Fruit fly (Drosophila melanogaster) whole organism, embryonic: ENCODE measurements around the gene CG43295.
A peak's percentile ranks its signal among the peaks of the same experiment; 100 is the strongest.

Source experiments
- Aef1 ChIP-seq: fragments of 200-800 bp; sonication (Bioruptor generic); IDR thresholded peaks from 3 replicates; pipeline ENCODE4 v1.3.6; 2022; ENCODE audit warnings: missing biosample characterization, missing genetic modification characterization
- Atf-2 ChIP-seq: fragments of 200-800 bp; sonication (Bioruptor generic); optimal IDR thresholded peaks from 2 replicates; lab custom pipeline; 2016; ENCODE audit warnings: missing biosample characterization, missing genetic modification characterization
- CG10274 ChIP-seq: fragments of 200-800 bp; sonication (Bioruptor generic); optimal IDR thresholded peaks from 3 replicates; lab custom pipeline; 2017; ENCODE audit warnings: missing biosample characterization, mild to moderate bottlenecking, missing genetic modification characterization
- CG10431 ChIP-seq: fragments of 200-800 bp; sonication (Bioruptor generic); optimal IDR thresholded peaks from 3 replicates; lab custom pipeline; 2018; ENCODE audit warnings: missing biosample characterization, mild to moderate bottlenecking, missing genetic modification characterization
- CG10565 ChIP-seq: fragments of 200-800 bp; sonication (Bioruptor generic); optimal IDR thresholded peaks from 3 replicates; lab custom pipeline; 2016; ENCODE audit warnings: missing biosample characterization, mild to moderate bottlenecking, missing genetic modification characterization
- CG10959 ChIP-seq: fragments of 200-800 bp; sonication (Bioruptor generic); IDR thresholded peaks from 2 replicates; pipeline ENCODE4 v1.3.6; 2022; ENCODE audit warnings: missing biosample characterization, missing genetic modification characterization
- CG11695 ChIP-seq: fragments of 200-800 bp; sonication (Bioruptor generic); IDR thresholded peaks from 3 replicates; pipeline ENCODE4 v1.3.6; 2022; ENCODE audit warnings: missing biosample characterization, missing genetic modification characterization
- CG12104 ChIP-seq: fragments of 200-800 bp; sonication (Bioruptor generic); optimal IDR thresholded peaks from 3 replicates; lab custom pipeline; 2016; ENCODE audit warnings: missing biosample characterization, missing genetic modification characterization
- CG12299 ChIP-seq: fragments of 200-800 bp; sonication (Bioruptor generic); optimal IDR thresholded peaks from 2 replicates; lab custom pipeline; 2018; ENCODE audit warnings: missing biosample characterization, mild to moderate bottlenecking, missing genetic modification characterization
- CG1233 ChIP-seq: fragments of 200-800 bp; sonication (Bioruptor generic); optimal IDR thresholded peaks from 4 replicates; lab custom pipeline; 2018; ENCODE audit warnings: missing biosample characterization, mild to moderate bottlenecking, missing genetic modification characterization
- CG12744 ChIP-seq: fragments of 200-800 bp; sonication (Bioruptor generic); optimal IDR thresholded peaks from 2 replicates; lab custom pipeline; 2016; ENCODE audit warnings: missing biosample characterization, missing genetic modification characterization
- CG14014 ChIP-seq: fragments of 200-800 bp; sonication (Bioruptor generic); IDR thresholded peaks from 2 replicates; pipeline ENCODE4 v1.3.6; 2022; ENCODE audit warnings: missing biosample characterization, missing genetic modification characterization
- CG1529 ChIP-seq: fragments of 200-800 bp; sonication (Bioruptor generic); optimal IDR thresholded peaks from 3 replicates; lab custom pipeline; 2018; ENCODE audit warnings: missing biosample characterization, missing genetic modification characterization
- CG17568 ChIP-seq: fragments of 200-800 bp; sonication (Bioruptor generic); optimal IDR thresholded peaks from 2 replicates; lab custom pipeline; 2018; ENCODE audit warnings: missing biosample characterization, mild to moderate bottlenecking, missing genetic modification characterization, moderate library complexity
- CG5180 ChIP-seq: fragments of 200-800 bp; sonication (Bioruptor generic); optimal IDR thresholded peaks from 3 replicates; lab custom pipeline; 2017; ENCODE audit warnings: missing biosample characterization, missing genetic modification characterization, mild to moderate bottlenecking, moderate library complexity, missing genetic modification reagents
- CG9215 ChIP-seq: fragments of 200-800 bp; sonication (Bioruptor generic); IDR thresholded peaks from 2 replicates; pipeline ENCODE4 v1.3.6; 2022; ENCODE audit warnings: missing biosample characterization, missing genetic modification characterization
- Dip2 ChIP-seq: fragments of 200-800 bp; sonication (Bioruptor generic); IDR thresholded peaks from 2 replicates; pipeline ENCODE4 v1.3.6; 2022; ENCODE audit warnings: missing biosample characterization, missing genetic modification characterization
- E2f1 ChIP-seq: fragments of 200-800 bp; sonication (Bioruptor generic); IDR thresholded peaks from 2 replicates; pipeline ENCODE4 v1.3.6; 2022; ENCODE audit warnings: missing biosample characterization, missing genetic modification characterization
- Elba2 ChIP-seq: fragments of 200-800 bp; sonication (Bioruptor generic); optimal IDR thresholded peaks from 3 replicates; lab custom pipeline; 2016; ENCODE audit warnings: missing biosample characterization, missing genetic modification characterization
- H2.0 ChIP-seq: fragments of 200-800 bp; sonication (Bioruptor generic); IDR thresholded peaks from 2 replicates; pipeline ENCODE4 v1.3.6; 2022; ENCODE audit warnings: missing biosample characterization, missing genetic modification characterization
- Hand ChIP-seq: fragments of 200-800 bp; sonication (Bioruptor generic); optimal IDR thresholded peaks from 2 replicates; lab custom pipeline; 2017; ENCODE audit warnings: mild to moderate bottlenecking, missing biosample characterization, missing genetic modification reagents, missing genetic modification characterization
- HmgZ ChIP-seq: fragments of 200-800 bp; sonication (Bioruptor generic); optimal IDR thresholded peaks from 2 replicates; lab custom pipeline; 2018; ENCODE audit warnings: missing biosample characterization, mild to moderate bottlenecking, missing genetic modification characterization
- Myb ChIP-seq: fragments of 200-800 bp; sonication (Bioruptor generic); optimal IDR thresholded peaks from 2 replicates; lab custom pipeline; 2016; ENCODE audit warnings: missing biosample characterization, missing genetic modification characterization
- NC2α ChIP-seq: fragments of 200-800 bp; sonication (Bioruptor generic); optimal IDR thresholded peaks from 2 replicates; lab custom pipeline; 2016; ENCODE audit warnings: missing biosample characterization, missing genetic modification characterization
- Scr ChIP-seq: fragments of 200-800 bp; sonication (Bioruptor generic); IDR thresholded peaks from 2 replicates; pipeline ENCODE4 v1.3.6; 2022; ENCODE audit warnings: missing biosample characterization, missing genetic modification characterization; ENCODE audit not compliant: partially characterized antibody
- Ssrp ChIP-seq: fragments of 200-800 bp; sonication (Bioruptor generic); optimal IDR thresholded peaks from 2 replicates; lab custom pipeline; 2018; ENCODE audit warnings: missing biosample characterization, mild to moderate bottlenecking, missing genetic modification characterization, moderate library complexity
- Usf ChIP-seq: fragments of 200-800 bp; sonication (Bioruptor generic); optimal IDR thresholded peaks from 2 replicates; lab custom pipeline; 2017; ENCODE audit warnings: missing genotype, missing biosample characterization, missing genetic modification characterization
- ara ChIP-seq: fragments of 200-800 bp; sonication (Bioruptor generic); IDR thresholded peaks from 2 replicates; pipeline ENCODE4 v1.3.6; 2022; ENCODE audit warnings: missing biosample characterization, missing genetic modification characterization
- ash1 ChIP-seq: fragments of 200-800 bp; sonication (Bioruptor generic); optimal IDR thresholded peaks from 2 replicates; lab custom pipeline; 2018; ENCODE audit warnings: missing biosample characterization, mild to moderate bottlenecking, missing genetic modification characterization
- cad ChIP-seq: fragments of >200 bp; optimal IDR thresholded peaks from 2 replicates; lab custom pipeline; 2017; ENCODE audit warnings: missing biosample characterization, missing genetic modification characterization
- caup ChIP-seq: fragments of 200-800 bp; sonication (Bioruptor generic); optimal IDR thresholded peaks from 3 replicates; lab custom pipeline; 2017; ENCODE audit warnings: missing biosample characterization, mild to moderate bottlenecking, missing genetic modification characterization, moderate library complexity; ENCODE audit not compliant: severe bottlenecking
- dan ChIP-seq: fragments of 200-800 bp; sonication (Bioruptor generic); IDR thresholded peaks from 2 replicates; pipeline ENCODE4 v1.3.6; 2022; ENCODE audit warnings: missing biosample characterization, missing genetic modification characterization
- dati ChIP-seq: fragments of 200-800 bp; sonication (Bioruptor generic); IDR thresholded peaks from 2 replicates; pipeline ENCODE4 v1.3.6; 2022; ENCODE audit warnings: missing biosample characterization, missing genetic modification characterization
- emc ChIP-seq: fragments of 200-800 bp; sonication (Bioruptor generic); optimal IDR thresholded peaks from 2 replicates; lab custom pipeline; 2016; ENCODE audit warnings: missing biosample characterization, missing genetic modification characterization
- ems ChIP-seq: fragments of 200-800 bp; sonication (Bioruptor generic); optimal IDR thresholded peaks from 3 replicates; lab custom pipeline; 2016; ENCODE audit warnings: missing biosample characterization, missing genetic modification characterization
- esg ChIP-seq: fragments of 200-800 bp; sonication (Bioruptor generic); conservative IDR thresholded peaks from 2 replicates; pipeline ENCODE4 v1.3.6; 2022; ENCODE audit warnings: missing biosample characterization, missing genetic modification characterization
- gfzf ChIP-seq: fragments of 200-800 bp; sonication (Bioruptor generic); optimal IDR thresholded peaks from 2 replicates; lab custom pipeline; 2016; ENCODE audit warnings: missing biosample characterization, mild to moderate bottlenecking, missing genetic modification characterization, moderate library complexity
- grau ChIP-seq: fragments of 200-800 bp; optimal IDR thresholded peaks from 3 replicates; lab custom pipeline; 2019; ENCODE audit warnings: missing biosample characterization, mild to moderate bottlenecking, missing genetic modification characterization, moderate library complexity
- gro ChIP-seq: fragments of 200-800 bp; sonication (Bioruptor generic); optimal IDR thresholded peaks from 2 replicates; lab custom pipeline; 2016; ENCODE audit warnings: missing biosample characterization, missing genetic modification characterization
- her ChIP-seq: fragments of 200-800 bp; sonication (Bioruptor generic); optimal IDR thresholded peaks from 2 replicates; lab custom pipeline; 2016; ENCODE audit warnings: missing biosample characterization, missing genetic modification characterization
- kah ChIP-seq: fragments of 200-800 bp; sonication (Bioruptor generic); optimal IDR thresholded peaks from 2 replicates; lab custom pipeline; 2018; ENCODE audit warnings: missing biosample characterization, mild to moderate bottlenecking, missing genetic modification characterization
- nerfin-2 ChIP-seq: fragments of 200-800 bp; sonication (Bioruptor generic); IDR thresholded peaks from 2 replicates; pipeline ENCODE4 v1.3.6; 2022; ENCODE audit warnings: missing biosample characterization, missing genetic modification characterization; ENCODE audit not compliant: partially characterized antibody
- nom ChIP-seq: fragments of 200-800 bp; sonication (Bioruptor generic); optimal IDR thresholded peaks from 2 replicates; lab custom pipeline; 2017; ENCODE audit warnings: missing biosample characterization, missing genetic modification characterization, mild to moderate bottlenecking, moderate library complexity, missing genetic modification reagents
- odd ChIP-seq: fragments of 200-800 bp; sonication (Bioruptor generic); optimal IDR thresholded peaks from 2 replicates; lab custom pipeline; 2017; ENCODE audit warnings: missing biosample characterization, mild to moderate bottlenecking, missing genetic modification characterization
- p53 ChIP-seq: fragments of 200-800 bp; sonication (Bioruptor generic); optimal IDR thresholded peaks from 2 replicates; lab custom pipeline; 2016; ENCODE audit warnings: missing biosample characterization, missing genetic modification characterization
- peb ChIP-seq: fragments of 200-800 bp; sonication (Bioruptor generic); IDR thresholded peaks from 2 replicates; pipeline ENCODE4 v1.3.6; 2022; ENCODE audit warnings: missing biosample characterization, missing genetic modification characterization
- pzg ChIP-seq: fragments of 200-800 bp; sonication (Bioruptor generic); optimal IDR thresholded peaks from 3 replicates; lab custom pipeline; 2018; ENCODE audit warnings: missing biosample characterization, mild to moderate bottlenecking, missing genetic modification characterization, moderate library complexity
- sens-2 ChIP-seq: fragments of 200-800 bp; sonication (Bioruptor generic); IDR thresholded peaks from 2 replicates; pipeline ENCODE4 v1.3.6; 2022; ENCODE audit warnings: missing biosample characterization, missing genetic modification characterization
- sima ChIP-seq: fragments of 200-800 bp; sonication (Bioruptor generic); optimal IDR thresholded peaks from 2 replicates; lab custom pipeline; 2016; ENCODE audit warnings: missing biosample characterization, missing genetic modification characterization
- vvl ChIP-seq: fragments of 200-800 bp; sonication (Bioruptor generic); IDR thresholded peaks from 2 replicates; pipeline ENCODE4 v1.3.6; 2022; ENCODE audit warnings: missing biosample characterization, missing genetic modification characterization
- zfh2 ChIP-seq: fragments of 200-800 bp; sonication (Bioruptor generic); optimal IDR thresholded peaks from 2 replicates; lab custom pipeline; 2016; ENCODE audit warnings: missing biosample characterization, missing genetic modification characterization

Gene CG43295

DNA sequence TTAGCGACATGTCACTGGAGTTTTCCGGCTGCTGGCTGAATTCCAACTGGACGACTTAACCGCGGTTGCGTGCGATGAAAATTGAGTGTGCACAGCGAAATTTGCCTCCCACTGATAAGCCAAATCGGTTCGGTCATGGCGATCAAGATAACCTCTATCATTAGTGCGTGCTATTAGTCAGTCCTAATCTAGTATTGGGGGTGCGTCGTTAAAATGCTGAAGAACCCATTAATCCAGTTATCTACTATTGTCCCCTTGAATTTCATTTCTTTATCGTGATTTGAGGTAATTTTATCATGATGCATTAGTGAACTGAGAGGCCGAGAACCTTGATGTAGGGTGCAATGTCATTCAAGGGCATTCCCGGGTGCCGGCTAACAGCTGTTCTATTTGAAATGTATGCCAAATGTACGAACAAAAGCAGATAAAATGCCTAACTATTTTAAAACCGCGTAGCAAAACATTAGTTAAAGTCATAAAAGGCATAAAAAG, 22.9 kb downstream of the CG43295 start, which contains the start of gene Pgm1 (continued):
- TF ChIP-seq p53 (GFP tag; lab: Kevin White, UChicago) = peak; percentile 89
- TF ChIP-seq CG12299 (tag; lab: Kevin White, UChicago) = peak; percentile 69
- TF ChIP-seq dan (GFP tag; lab: Robert Waterston, UW) = 0 out of 2 replicates have a peak, but pooled peaks have one; percentile 46
- TF ChIP-seq CG9215 (GFP tag; lab: Robert Waterston, UW) = peak; percentile 64; the same call in 1 of the 2 replicates
- TF ChIP-seq CG10565 (GFP tag; lab: Kevin White, UChicago) = peak; percentile 10
- TF ChIP-seq Aef1 (GFP tag; lab: Robert Waterston, UW) = peak; percentile 70
- TF ChIP-seq CG1529 = peak; percentile 65
- peak; percentile 78 for TF ChIP-seq esg (GFP tag; lab: Robert Waterston, UW)
- peak; percentile 77 for TF ChIP-seq Hand (GFP tag; lab: Kevin White, UChicago)
- peak; percentile 74 for TF ChIP-seq E2f1
- peak; percentile 22 for TF ChIP-seq CG12104 (GFP tag; lab: Kevin White, UChicago)
- peak; percentile 81 for TF ChIP-seq Myb (GFP tag; lab: Kevin White, UChicago)
- TF ChIP-seq NC2α (GFP tag; lab: Kevin White, UChicago) = peak; percentile 79
- peak; percentile 68 for TF ChIP-seq CG11695 (GFP tag; lab: Robert Waterston, UW)
- peak; percentile 31 for TF ChIP-seq pzg (GFP tag; lab: Kevin White, UChicago)
- TF ChIP-seq HmgZ (tag; lab: Kevin White, UChicago) = peak; percentile 91
- no peak for TF ChIP-seq gfzf
- TF ChIP-seq CG12744 (GFP tag; lab: Kevin White, UChicago) = peak; percentile 82
- TF ChIP-seq caup (GFP tag; lab: Kevin White, UChicago) = no peak
- TF ChIP-seq Scr (GFP tag; lab: Robert Waterston, UW) = no peak
- no peak for TF ChIP-seq odd (GFP tag; lab: Kevin White, UChicago)
- peak; percentile 25 for TF ChIP-seq Elba2
- TF ChIP-seq CG5180 (GFP tag; lab: Kevin White, UChicago) = peak; percentile 50
- no peak for TF ChIP-seq cad
- TF ChIP-seq peb (GFP tag; lab: Robert Waterston, UW) = peak; percentile 52; the same call in 1 of the 2 replicates
- peak; percentile 61 for TF ChIP-seq emc (GFP tag; lab: Kevin White, UChicago)
- TF ChIP-seq Usf (GFP tag; lab: Kevin White, UChicago) = peak; percentile 57
- peak; percentile 83 for TF ChIP-seq nom
- no peak for TF ChIP-seq nerfin-2 (GFP tag; lab: Robert Waterston, UW)
- 0 out of 2 replicates have a peak, but pooled peaks have one; percentile 34 for TF ChIP-seq dati
- peak; percentile 89 for TF ChIP-seq Atf-2 (GFP tag; lab: Kevin White, UChicago)
- TF ChIP-seq ara (GFP tag; lab: Robert Waterston, UW) = peak; percentile 76
- no peak for TF ChIP-seq CG10431 (GFP tag; lab: Kevin White, UChicago)
- peak; percentile 65 for TF ChIP-seq Ssrp (tag; lab: Kevin White, UChicago)
- peak; percentile 50 for TF ChIP-seq kah (GFP tag; lab: Kevin White, UChicago)
- TF ChIP-seq zfh2 (GFP tag; lab: Kevin White, UChicago) = peak; percentile 90
- TF ChIP-seq H2.0 (GFP tag; lab: Robert Waterston, UW) = peak; percentile 68
- peak; percentile 72 for TF ChIP-seq vvl
- peak; percentile 70 for TF ChIP-seq sima (GFP tag; lab: Kevin White, UChicago)
- TF ChIP-seq gro = peak; percentile 94
- TF ChIP-seq CG10274 (GFP tag; lab: Kevin White, UChicago) = peak; percentile 100
- 0 out of 2 replicates have a peak, but pooled peaks have one; percentile 22 for TF ChIP-seq Dip2 (GFP tag; lab: Robert Waterston, UW)
- peak; percentile 76 for TF ChIP-seq CG14014 (GFP tag; lab: Robert Waterston, UW)
- TF ChIP-seq CG17568 (GFP tag; lab: Kevin White, UChicago) = no peak
- TF ChIP-seq grau = peak; percentile 80
- TF ChIP-seq sens-2 (GFP tag; lab: Robert Waterston, UW) = no peak
- peak; percentile 92 for TF ChIP-seq ems (GFP tag; lab: Kevin White, UChicago)
- peak; percentile 49 for TF ChIP-seq CG1233
- TF ChIP-seq her = peak; percentile 94
- TF ChIP-seq CG10959 (GFP tag; lab: Robert Waterston, UW) = peak; percentile 69
- TF ChIP-seq ash1 (GFP tag; lab: Kevin White, UChicago) = peak; percentile 11
